Worm (Caenorhabditis elegans): ENCODE measurements around the gene E02A10.3.

The E02A10.3 gene

DNA sequence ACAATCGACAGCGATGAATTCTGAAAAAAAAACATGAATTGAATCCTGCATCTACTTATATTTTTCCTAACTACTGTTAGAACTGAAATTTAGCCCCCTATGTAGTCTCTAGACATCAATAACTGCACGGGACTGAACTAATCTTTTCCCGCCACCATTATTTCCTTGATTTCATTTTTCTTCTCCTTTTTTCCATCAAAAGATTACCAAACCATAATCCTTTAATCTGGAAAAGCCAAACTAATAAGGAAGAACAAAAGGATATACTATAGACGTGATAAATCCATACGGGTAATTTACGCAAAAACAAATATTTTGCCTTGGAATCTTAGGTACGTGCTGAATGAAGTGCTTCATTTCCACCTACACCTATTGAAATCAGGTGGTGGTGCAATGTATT, 12.1 kb upstream of the E02A10.3 start (continued):
- TF ChIP-seq F10E7.11 (tag; optimal IDR thresholded peaks at IDR 0.05) (no peak), tbp1 (GFP tag; optimal IDR thresholded peaks at IDR 0.05) (no peak), bed-1 (GFP tag; IDR thresholded peaks at IDR 0.05) (no peak), attf-5 (GFP tag; optimal IDR thresholded peaks at IDR 0.05) (no peak)

ce11 chrV:12567850-12568249, 11.5 kb upstream of the E02A10.3 start, which contains the start of gene E02A10.4:
TSS of gene E02A10.4 (minus strand) at chrV:12567950.
- TF ChIP-seq zfh-2 (GFP tag; conservative IDR thresholded peaks at IDR 0.05) (no peak), tlf-1 (GFP tag; optimal IDR thresholded peaks at IDR 0.05) (no peak), ceh-58 (GFP tag; IDR thresholded peaks at IDR 0.05) (no peak), attf-5 (GFP tag; optimal IDR thresholded peaks at IDR 0.05) (no peak)

- TF ChIP-seq nhr-90 (tag; optimal IDR thresholded peaks at IDR 0.05), result no peak
- TF ChIP-seq bed-1 (GFP tag; IDR thresholded peaks at IDR 0.05), result no peak
- no peak for TF ChIP-seq hsf-1 (GFP tag; IDR thresholded peaks at IDR 0.05)
- no peak for TF ChIP-seq nfya-2 (GFP tag; IDR thresholded peaks at IDR 0.05)
- TF ChIP-seq madf-3 (GFP tag; IDR thresholded peaks at IDR 0.05), result no peak
These were observed 9.1 kb upstream of the E02A10.3 start for ce11 chrV:12570271-12570670.

DNA sequence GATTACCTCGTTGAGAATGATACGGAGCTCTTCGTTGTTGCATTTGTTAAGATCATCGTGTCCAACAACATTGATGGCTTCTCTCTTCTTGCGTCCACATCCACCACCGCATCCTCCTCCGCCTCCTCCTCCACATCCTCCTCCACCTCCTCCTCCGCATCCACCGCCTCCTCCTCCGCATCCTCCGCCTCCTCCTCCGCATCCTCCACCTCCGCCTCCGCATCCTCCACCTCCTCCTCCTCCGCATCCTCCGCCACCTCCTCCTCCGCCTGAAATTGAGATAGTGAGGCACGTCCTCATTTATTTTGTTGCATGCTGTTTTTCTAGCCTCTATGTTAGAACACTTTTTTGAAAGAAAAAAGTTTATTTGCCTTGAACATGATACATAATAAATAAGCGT, 3.6 kb upstream of the E02A10.3 start:
- TF ChIP-seq ekl-4 (GFP tag; IDR thresholded peaks at IDR 0.05), result no peak
- TF ChIP-seq C06A6.2 (GFP tag; conservative IDR thresholded peaks at IDR 0.05), result no peak
- no peak for TF ChIP-seq nfyb-1 (GFP tag; IDR thresholded peaks at IDR 0.05)
- TF ChIP-seq pbrm-1 (GFP tag; IDR thresholded peaks at IDR 0.05), result no peak
- TF ChIP-seq gei-17 (GFP tag; optimal IDR thresholded peaks at IDR 0.05), result no peak
- no peak for TF ChIP-seq lin-54 (GFP tag; optimal IDR thresholded peaks at IDR 0.05)
- TF ChIP-seq unc-130 (GFP tag; optimal IDR thresholded peaks at IDR 0.05), result no peak
- TF ChIP-seq rcor-1 (GFP tag; IDR thresholded peaks at IDR 0.05), result no peak
- 0 out of 2 replicates have a peak, but pooled peaks have one; percentile 28 for TF ChIP-seq sea-2 (GFP tag; IDR thresholded peaks at IDR 0.05)
- no peak for TF ChIP-seq mcd-1 (GFP tag; IDR thresholded peaks at IDR 0.05)
- peak; percentile 97 for TF ChIP-seq egrh-3 (GFP tag; IDR thresholded peaks at IDR 0.05)
- TF ChIP-seq let-607 (tag; optimal IDR thresholded peaks at IDR 0.05), result no peak
- TF ChIP-seq xnd-1 (tag; optimal IDR thresholded peaks at IDR 0.05), result no peak
- no peak for TF ChIP-seq snpc-1.1 (tag; optimal IDR thresholded peaks at IDR 0.05; ENCODE audit: insufficient read depth)
- no peak for TF ChIP-seq dpl-1 (GFP tag; optimal IDR thresholded peaks at IDR 0.05)
- TF ChIP-seq dox-1 (GFP tag; IDR thresholded peaks at IDR 0.05), result no peak
- TF ChIP-seq ztf-18 (tag; optimal IDR thresholded peaks at IDR 0.05), result no peak

- no peak for TF ChIP-seq ceh-40 (GFP tag; IDR thresholded peaks at IDR 0.05)
- TF ChIP-seq egl-18 (GFP tag; IDR thresholded peaks at IDR 0.05), result no peak
- no peak for TF ChIP-seq lag-1 (GFP tag; IDR thresholded peaks at IDR 0.05)
- no peak for TF ChIP-seq mcd-1 (GFP tag; IDR thresholded peaks at IDR 0.05)
- TF ChIP-seq ztf-3 (GFP tag; optimal IDR thresholded peaks at IDR 0.05), result no peak
- no peak for TF ChIP-seq him-1 (tag; optimal IDR thresholded peaks at IDR 0.05)
- TF ChIP-seq B0336.3 (GFP tag; IDR thresholded peaks at IDR 0.05), result no peak
- peak; percentile 87 for TF ChIP-seq egrh-3 (GFP tag; IDR thresholded peaks at IDR 0.05)
These were observed 2.9 kb upstream of the E02A10.3 start, which contains the start of gene grl-23 for ce11 chrV:12576495-12576947. TSS of gene grl-23 (minus strand) at chrV:12576897.

Measured in whole organism, young adult.